Worm (Caenorhabditis elegans) whole organism, L4 larva: ENCODE results near the gene rbm-28.
A peak's percentile ranks its signal among the peaks of the same experiment; 100 is the strongest.

Source experiments
- F10B5.3 ChIP-seq: sonication (generic microtip); optimal IDR thresholded peaks from 2 replicates; lab custom pipeline; 2016; ENCODE audit warnings: mild to moderate bottlenecking, missing genetic modification characterization, missing compliant biosample characterization
- F37D6.2 ChIP-seq: sonication (generic microtip); optimal IDR thresholded peaks from 2 replicates; lab custom pipeline; 2016; ENCODE audit warnings: mild to moderate bottlenecking, missing genetic modification characterization, missing compliant biosample characterization
- T20F7.1 ChIP-seq: fragments of 200-800 bp; sonication (Bioruptor generic); optimal IDR thresholded peaks from 2 replicates; lab custom pipeline; 2018; ENCODE audit warnings: mild to moderate bottlenecking, missing genetic modification characterization, missing compliant biosample characterization
- Y48G9A.11 ChIP-seq: fragments of 200-800 bp; sonication (Bioruptor generic); IDR thresholded peaks from 2 replicates; pipeline ENCODE4 v1.3.6; 2022; ENCODE audit warnings: missing genetic modification reagents, missing genetic modification characterization, missing compliant biosample characterization
- Y75B8A.6 ChIP-seq: fragments of 200-800 bp; sonication (Bioruptor generic); IDR thresholded peaks from 2 replicates; pipeline ENCODE4 v1.3.6; 2022; ENCODE audit warnings: missing genetic modification reagents, missing genetic modification characterization, missing compliant biosample characterization
- ZK546.5 ChIP-seq, 2 experiments: sonication (generic microtip); optimal IDR thresholded peaks; 2 replicates each; lab custom pipeline; 2017; ENCODE audit warnings: missing biosample characterization in 2 of 2, missing genetic modification characterization in 2 of 2
- aha-1 ChIP-seq: fragments of 150-350 bp; peaks from one replicate; lab custom pipeline; 2014; ENCODE audit warnings: missing biosample characterization, missing genetic modification characterization
- ama-1 ChIP-seq: fragments of 150-350 bp; optimal IDR thresholded peaks from 2 replicates; lab custom pipeline; 2014; ENCODE audit warnings: inconsistent platforms, mixed read lengths
- attf-4 ChIP-seq: sonication (generic microtip); optimal IDR thresholded peaks from 3 replicates; lab custom pipeline; 2017; ENCODE audit warnings: missing biosample characterization, missing genetic modification characterization
- ceh-32 ChIP-seq: sonication (generic microtip); optimal IDR thresholded peaks from 2 replicates; lab custom pipeline; 2016; ENCODE audit warnings: mild to moderate bottlenecking, missing genetic modification characterization, missing compliant biosample characterization; ENCODE audit not compliant: poor library complexity
- ceh-44 ChIP-seq: fragments of 200-800 bp; sonication (Bioruptor generic); IDR thresholded peaks from 2 replicates; pipeline ENCODE4 v1.3.6; 2022; ENCODE audit warnings: missing genetic modification reagents, missing genetic modification characterization, missing compliant biosample characterization
- ceh-62 ChIP-seq: sonication (generic microtip); optimal IDR thresholded peaks from 2 replicates; lab custom pipeline; 2017; ENCODE audit warnings: missing biosample characterization, missing genetic modification characterization
- ceh-82 ChIP-seq: sonication (generic microtip); optimal IDR thresholded peaks from 2 replicates; lab custom pipeline; 2017; ENCODE audit warnings: missing biosample characterization, missing genetic modification characterization
- cey-2 ChIP-seq: sonication (generic microtip); optimal IDR thresholded peaks from 3 replicates; lab custom pipeline; 2017; ENCODE audit warnings: missing genetic modification characterization, mild to moderate bottlenecking, missing compliant biosample characterization, antibody characterized with exemption, borderline replicate concordance; ENCODE audit not compliant: insufficient read depth
- ctbp-1 ChIP-seq: fragments of 200-800 bp; sonication (Bioruptor generic); IDR thresholded peaks from 2 replicates; pipeline ENCODE4 v1.3.6; 2022; ENCODE audit warnings: missing genetic modification reagents, missing genetic modification characterization, missing compliant biosample characterization
- daf-16 ChIP-seq, 3 experiments: sonication (generic microtip); optimal IDR thresholded peaks; 2 replicates each; lab custom pipeline; 2016 to 2017; ENCODE audit warnings: missing genetic modification characterization in 3 of 3, missing genetic modification reagents in 3 of 3, mild to moderate bottlenecking in 2 of 3, missing compliant biosample characterization in 2 of 3, missing biosample characterization in 1 of 3, moderate library complexity in 1 of 3
- dmd-6 ChIP-seq: fragments of 200-800 bp; sonication (Bioruptor generic); IDR thresholded peaks from 2 replicates; pipeline ENCODE4 v1.3.6; 2022; ENCODE audit warnings: missing genetic modification reagents, missing genetic modification characterization, missing compliant biosample characterization
- dmd-8 ChIP-seq: fragments of 200-800 bp; sonication (Bioruptor generic); IDR thresholded peaks from 2 replicates; pipeline ENCODE4 v1.3.6; 2022; ENCODE audit warnings: missing genetic modification characterization, missing compliant biosample characterization
- dpl-1 ChIP-seq: fragments of 150-350 bp; optimal IDR thresholded peaks from 2 replicates; lab custom pipeline; 2014; ENCODE audit warnings: missing biosample characterization, missing genetic modification reagents, missing genetic modification characterization
- dve-1 ChIP-seq: sonication (generic microtip); optimal IDR thresholded peaks from 2 replicates; lab custom pipeline; 2017; ENCODE audit warnings: antibody characterized with exemption, mild to moderate bottlenecking, missing genetic modification characterization, missing compliant biosample characterization; ENCODE audit not compliant: insufficient read depth
- hlh-30 ChIP-seq: sonication (generic microtip); optimal IDR thresholded peaks from 2 replicates; lab custom pipeline; 2017; ENCODE audit warnings: antibody characterized with exemption, mild to moderate bottlenecking, missing genetic modification characterization, missing compliant biosample characterization; ENCODE audit not compliant: insufficient read depth
- hmg-1.1 ChIP-seq: fragments of 200-800 bp; sonication (Bioruptor generic); IDR thresholded peaks from 2 replicates; pipeline ENCODE4 v1.3.6; 2022; ENCODE audit warnings: missing genetic modification reagents, missing genetic modification characterization, missing compliant biosample characterization
- lim-7 ChIP-seq: fragments of 200-800 bp; sonication (Bioruptor generic); IDR thresholded peaks from 2 replicates; pipeline ENCODE4 v1.3.6; 2022; ENCODE audit warnings: missing genetic modification characterization, missing compliant biosample characterization
- lin-38 ChIP-seq: fragments of 200-800 bp; sonication (Bioruptor generic); IDR thresholded peaks from 2 replicates; pipeline ENCODE4 v1.3.6; 2022; ENCODE audit warnings: missing genetic modification reagents, missing genetic modification characterization, missing compliant biosample characterization
- lir-3 ChIP-seq: sonication (generic microtip); optimal IDR thresholded peaks from 2 replicates; lab custom pipeline; 2016; ENCODE audit warnings: mild to moderate bottlenecking, missing genetic modification characterization, missing compliant biosample characterization
- lsy-2 ChIP-seq, 2 experiments: fragments of 150-350 bp in 1 of 2; sonication (generic microtip) in 1 of 2; optimal IDR thresholded peaks; 2 replicates each; lab custom pipeline; 2014 to 2017; ENCODE audit warnings: missing biosample characterization in 2 of 2, missing genetic modification characterization in 2 of 2
- madf-5 ChIP-seq, 2 experiments: fragments of 200-800 bp; sonication (Bioruptor generic); IDR thresholded peaks; 2 replicates each; pipeline ENCODE4 v1.3.6; 2022; ENCODE audit warnings: missing compliant biosample characterization in 2 of 2, missing genetic modification characterization in 2 of 2
- mdt-29 ChIP-seq: fragments of 200-800 bp; sonication (Bioruptor generic); IDR thresholded peaks from 2 replicates; pipeline ENCODE4 v1.3.6; 2022; ENCODE audit warnings: missing genetic modification reagents, missing genetic modification characterization, missing compliant biosample characterization
- mep-1 ChIP-seq: fragments of 150-350 bp; sonication (generic microtip); optimal IDR thresholded peaks from 3 replicates; lab custom pipeline; 2014; ENCODE audit warnings: missing biosample characterization, missing genetic modification characterization
- mxl-2 ChIP-seq: fragments of 200-800 bp; sonication (Bioruptor generic); conservative IDR thresholded peaks from 2 replicates; pipeline ENCODE4 v1.3.6; 2022; ENCODE audit warnings: missing genetic modification reagents, missing genetic modification characterization, missing compliant biosample characterization
- nhr-11 ChIP-seq: fragments of 150-350 bp; optimal IDR thresholded peaks from 2 replicates; lab custom pipeline; 2014; ENCODE audit warnings: missing biosample characterization, missing genetic modification characterization
- nhr-111 ChIP-seq: fragments of 200-800 bp; sonication (Bioruptor generic); optimal IDR thresholded peaks from 2 replicates; lab custom pipeline; 2018; ENCODE audit warnings: mild to moderate bottlenecking, missing genetic modification characterization, missing compliant biosample characterization
- nhr-28 ChIP-seq: fragments of 150-350 bp; optimal IDR thresholded peaks from 2 replicates; lab custom pipeline; 2014; ENCODE audit warnings: missing biosample characterization, missing genetic modification characterization
- nhr-42 ChIP-seq: fragments of 200-800 bp; sonication (Bioruptor generic); IDR thresholded peaks from 2 replicates; pipeline ENCODE4 v1.3.6; 2022; ENCODE audit warnings: missing genetic modification characterization, missing compliant biosample characterization
- nhr-77 ChIP-seq: fragments of 150-350 bp; optimal IDR thresholded peaks from 2 replicates; lab custom pipeline; 2014; ENCODE audit warnings: missing biosample characterization, missing genetic modification characterization
- pha-4 ChIP-seq, 2 experiments: fragments of 150-350 bp in 1 of 2; fragments of 200-800 bp in 1 of 2; sonication (Bioruptor generic) in 1 of 2; IDR thresholded peaks in 1 of 2; optimal IDR thresholded peaks in 1 of 2; 2 replicates each; pipeline versions ENCODE4 v1.3.6 to Lab custom; 2014 to 2022; ENCODE audit warnings: missing genetic modification characterization in 2 of 2, missing genetic modification reagents in 2 of 2, missing biosample characterization in 1 of 2, missing compliant biosample characterization in 1 of 2
- pqm-1 ChIP-seq: sonication (generic microtip); optimal IDR thresholded peaks from 2 replicates; lab custom pipeline; 2017; ENCODE audit warnings: missing biosample characterization, missing genetic modification characterization
- saeg-2 ChIP-seq: fragments of 200-800 bp; sonication (Bioruptor generic); IDR thresholded peaks from 2 replicates; pipeline ENCODE4 v1.3.6; 2022; ENCODE audit warnings: missing genetic modification reagents, missing genetic modification characterization, missing compliant biosample characterization
- spr-1 ChIP-seq: sonication (generic microtip); optimal IDR thresholded peaks from 2 replicates; lab custom pipeline; 2016; ENCODE audit warnings: mild to moderate bottlenecking, missing genetic modification characterization, missing compliant biosample characterization
- spr-3 ChIP-seq: fragments of 200-800 bp; sonication (Bioruptor generic); optimal IDR thresholded peaks from 2 replicates; lab custom pipeline; 2018; ENCODE audit warnings: mild to moderate bottlenecking, missing genetic modification characterization, missing compliant biosample characterization
- unc-62 ChIP-seq, 3 experiments: fragments of 150-350 bp in 1 of 3; sonication (generic microtip); optimal IDR thresholded peaks in 2 of 3; peaks in 1 of 3; 1 replicate in 1 of 3; 2 replicates in 2 of 3; lab custom pipeline; 2014 to 2017; ENCODE audit warnings: missing biosample characterization in 3 of 3, missing genetic modification characterization in 3 of 3, missing genetic modification reagents in 3 of 3, missing genotype in 1 of 3
- vab-7 ChIP-seq: fragments of 200-800 bp; sonication (Bioruptor generic); IDR thresholded peaks from 2 replicates; pipeline ENCODE4 v1.3.6; 2022; ENCODE audit warnings: missing genetic modification reagents, missing genetic modification characterization, missing compliant biosample characterization
- zip-11 ChIP-seq: fragments of 200-800 bp; sonication (Bioruptor generic); IDR thresholded peaks from 2 replicates; pipeline ENCODE4 v1.3.6; 2022; ENCODE audit warnings: missing genetic modification characterization, missing compliant biosample characterization

The rbm-28 gene

DNA sequence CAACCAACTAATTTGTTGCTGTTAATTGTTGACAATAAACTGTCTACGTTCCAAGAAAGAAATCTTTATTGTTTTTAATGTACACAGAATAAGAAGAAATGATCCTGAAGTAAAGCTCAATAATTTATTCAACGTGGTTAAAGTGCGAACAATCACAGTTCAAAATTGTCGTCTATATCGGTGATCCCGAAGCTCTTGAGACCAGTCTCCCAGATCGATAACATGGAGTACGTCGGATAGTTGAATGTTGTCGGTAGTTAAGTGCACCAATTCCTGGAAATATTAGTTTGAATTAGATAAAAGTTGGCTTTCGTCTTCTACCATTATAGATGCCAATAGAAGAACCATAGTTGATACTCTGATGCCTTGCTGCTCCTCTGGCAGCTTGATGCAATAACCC lies 41.0 kb upstream of the rbm-28 start:
- 0 out of 2 replicates have a peak, but pooled peaks have one; percentile 5 for TF ChIP-seq pha-4 (GFP tag; IDR thresholded peaks at IDR 0.05; lab: Robert Waterston, UW)
- TF ChIP-seq pha-4 (tag; optimal IDR thresholded peaks at IDR 0.05; lab: Kevin White, UChicago): no peak
- 0 out of 2 replicates have a peak, but pooled peaks have one; percentile 29 for TF ChIP-seq ctbp-1 (GFP tag; lab: Robert Waterston, UW)
- 0 out of 2 replicates have a peak, but pooled peaks have one; percentile 20 for TF ChIP-seq mdt-29 (GFP tag; lab: Robert Waterston, UW)
- TF ChIP-seq Y48G9A.11 (GFP tag; lab: Robert Waterston, UW): peak; percentile 30; the same call in 1 of the 2 replicates
- TF ChIP-seq dve-1 (tag; lab: Kevin White, UChicago): no peak
- TF ChIP-seq Y75B8A.6 (GFP tag; lab: Robert Waterston, UW): no peak
- TF ChIP-seq lin-38 (GFP tag; lab: Robert Waterston, UW): 0 out of 2 replicates have a peak, but pooled peaks have one; percentile 11
- 0 out of 2 replicates have a peak, but pooled peaks have one; percentile 22 for TF ChIP-seq nhr-42

DNA sequence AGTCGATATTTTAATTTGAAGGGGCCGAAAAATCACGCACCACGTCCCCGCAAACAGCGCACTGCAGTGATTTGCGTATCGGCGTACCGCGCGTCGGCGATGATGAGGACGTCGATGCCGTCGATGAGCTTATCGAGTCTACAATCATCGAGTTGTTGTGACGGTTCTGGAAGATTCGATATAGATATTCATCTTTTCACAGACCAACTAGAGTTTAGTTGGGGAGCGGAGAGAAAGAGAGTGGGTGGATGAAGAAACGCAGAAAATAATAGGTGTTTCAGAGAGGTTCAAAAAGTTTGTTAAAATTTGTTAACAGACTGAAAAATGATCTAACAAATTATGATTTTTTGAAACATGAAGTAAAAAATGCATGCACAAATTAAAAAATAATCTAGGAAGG lies 38.7 kb upstream of the rbm-28 start, which contains the start of gene nhr-61:
TSS of gene nhr-61 (minus strand) at position 168 of the 400 bp plus-strand sequence.
- TF ChIP-seq ceh-82: no peak
- TF ChIP-seq madf-5 (GFP tag; IDR thresholded peaks at IDR 0.05; lab: Robert Waterston, UW): no peak
- peak; percentile 26; the same call in 1 of the 2 replicates for TF ChIP-seq nhr-42

- TF ChIP-seq lim-7 (GFP tag; lab: Robert Waterston, UW): no peak
- TF ChIP-seq aha-1 (tag; lab: Kevin White, UChicago): no peak
- no peak for TF ChIP-seq hmg-1.1 (GFP tag; lab: Robert Waterston, UW)
- TF ChIP-seq ceh-44: no peak
- TF ChIP-seq hlh-30: peak; percentile 15
- no peak for TF ChIP-seq ceh-32 (tag; lab: Kevin White, UChicago)
- TF ChIP-seq dmd-6: peak; percentile 55
- TF ChIP-seq vab-7 (GFP tag; lab: Robert Waterston, UW): no peak
- no peak for TF ChIP-seq ceh-62
- no peak for TF ChIP-seq zip-11
- no peak for TF ChIP-seq T20F7.1 (GFP tag; lab: Kevin White, UChicago)
- peak; percentile 81 for TF ChIP-seq nhr-28 (tag; lab: Kevin White, UChicago)
- TF ChIP-seq spr-1 (tag; lab: Kevin White, UChicago): no peak
- TF ChIP-seq pqm-1 (tag; lab: Kevin White, UChicago): peak; percentile 4
- peak; percentile 53 for TF ChIP-seq nhr-77
- TF ChIP-seq madf-5 (GFP tag; IDR thresholded peaks at IDR 0.05; lab: Robert Waterston, UW): no peak
- TF ChIP-seq mdt-29 (GFP tag; lab: Robert Waterston, UW): no peak
- TF ChIP-seq Y48G9A.11 (GFP tag; lab: Robert Waterston, UW): no peak
- TF ChIP-seq mep-1: peak; percentile 18
- no peak for TF ChIP-seq unc-62 (GFP tag; optimal IDR thresholded peaks at IDR 0.05 in 1 of 2; lab: Kevin White, UChicago)
- TF ChIP-seq unc-62 (tag; optimal IDR thresholded peaks at IDR 0.05; lab: Kevin White, UChicago): no peak
- TF ChIP-seq lsy-2 (tag; optimal IDR thresholded peaks at IDR 0.05; lab: Kevin White, UChicago): peak in 1 of 2 experiments; percentile 1
- no peak for TF ChIP-seq mxl-2
- TF ChIP-seq ZK546.5 (tag; optimal IDR thresholded peaks at IDR 0.05; lab: Kevin White, UChicago): no peak
- no peak for TF ChIP-seq nhr-111 (GFP tag; lab: Kevin White, UChicago)
- TF ChIP-seq daf-16 (GFP tag; optimal IDR thresholded peaks at IDR 0.05; lab: Kevin White, UChicago): no peak
- peak; percentile 27 for TF ChIP-seq daf-16 (tag; optimal IDR thresholded peaks at IDR 0.05; lab: Kevin White, UChicago)
- no peak for TF ChIP-seq ama-1 (lab: Kevin White, UChicago)
- TF ChIP-seq F10B5.3: no peak
- no peak for TF ChIP-seq dmd-8 (GFP tag; lab: Robert Waterston, UW)
- no peak for TF ChIP-seq F37D6.2 (tag; lab: Kevin White, UChicago)
- TF ChIP-seq dpl-1 (GFP tag; lab: Kevin White, UChicago): no peak
- TF ChIP-seq cey-2 (tag; lab: Kevin White, UChicago): no peak
- no peak for TF ChIP-seq nhr-42
- no peak for TF ChIP-seq nhr-11 (tag; lab: Kevin White, UChicago)
- no peak for TF ChIP-seq spr-3 (GFP tag; lab: Kevin White, UChicago)
- TF ChIP-seq saeg-2 (GFP tag; lab: Robert Waterston, UW): no peak
- no peak for TF ChIP-seq ceh-82
- no peak for TF ChIP-seq lir-3 (tag; lab: Kevin White, UChicago)
- TF ChIP-seq attf-4 (tag; lab: Kevin White, UChicago): no peak
Observed at ce11 chrII:14819258-14819985, 37.6 kb upstream of the rbm-28 start.
